Worm (Caenorhabditis elegans) whole organism, late embryonic: Measurements from ENCODE around the gene F14D2.14.

ENCODE experiments used
- ama-1 ChIP-seq: fragments of 150-350 bp; optimal IDR thresholded peaks from 2 replicates; lab custom pipeline; 2014
- fax-1 ChIP-seq: sonication (generic microtip); optimal IDR thresholded peaks from 2 replicates; lab custom pipeline; 2016; ENCODE audit warnings: missing genotype, missing genetic modification characterization, missing compliant biosample characterization
- hlh-30 ChIP-seq: sonication (generic microtip); optimal IDR thresholded peaks from 2 replicates; lab custom pipeline; 2017; ENCODE audit warnings: antibody characterized with exemption, missing genetic modification characterization, missing compliant biosample characterization; ENCODE audit not compliant: insufficient read depth

- TF ChIP-seq fax-1 (tag; lab: Kevin White, UChicago) (no peak), ama-1 (lab: Kevin White, UChicago) (no peak), hlh-30 (tag; lab: Kevin White, UChicago) (no peak)
Measured at ce11 chrII:3313442-3313841, 34.3 kb downstream of the F14D2.14 start, which contains the start of gene F39E9.6.
